Fruit fly (Drosophila melanogaster) whole organism, pupa: ENCODE results near the gene CG18586.

Experiments
- CG10348 ChIP-seq: fragments of 200-800 bp; sonication (Bioruptor generic); IDR thresholded peaks from 2 replicates; pipeline ENCODE4 v1.3.6; 2022; ENCODE audit warnings: missing biosample characterization, missing genetic modification characterization
- CG12605 ChIP-seq: fragments of 200-800 bp; sonication (Bioruptor generic); IDR thresholded peaks from 2 replicates; pipeline ENCODE4 v1.3.6; 2022; ENCODE audit warnings: missing biosample characterization, missing genetic modification characterization
- CG13204 ChIP-seq: fragments of 200-800 bp; sonication (Bioruptor generic); optimal IDR thresholded peaks from 2 replicates; lab custom pipeline; 2018; ENCODE audit warnings: missing biosample characterization, mild to moderate bottlenecking, missing genetic modification characterization, moderate library complexity
- CG14655 ChIP-seq: fragments of 200-800 bp; sonication (Bioruptor generic); optimal IDR thresholded peaks from 3 replicates; lab custom pipeline; 2017; ENCODE audit warnings: mild to moderate bottlenecking, missing biosample characterization, missing genetic modification reagents, missing genetic modification characterization
- CG15710 ChIP-seq: fragments of 200-800 bp; sonication (Bioruptor generic); optimal IDR thresholded peaks from 2 replicates; lab custom pipeline; 2018; ENCODE audit warnings: missing biosample characterization, mild to moderate bottlenecking, missing genetic modification characterization, moderate library complexity
- CG17806 ChIP-seq: fragments of 200-800 bp; sonication (Bioruptor generic); optimal IDR thresholded peaks from 2 replicates; lab custom pipeline; 2018; ENCODE audit warnings: missing biosample characterization, mild to moderate bottlenecking, missing genetic modification characterization, moderate library complexity
- CG32121 ChIP-seq: fragments of 200-800 bp; sonication (Bioruptor generic); IDR thresholded peaks from 2 replicates; pipeline ENCODE4 v1.3.6; 2022; ENCODE audit warnings: missing biosample characterization, missing genetic modification characterization
- CG34367 ChIP-seq: fragments of 200-800 bp; sonication (Bioruptor generic); optimal IDR thresholded peaks from 2 replicates; lab custom pipeline; 2018; ENCODE audit warnings: missing biosample characterization, mild to moderate bottlenecking, missing genetic modification characterization
- CG4496 ChIP-seq: fragments of 200-800 bp; sonication (Bioruptor generic); IDR thresholded peaks from 3 replicates; pipeline ENCODE4 v1.3.6; 2022; ENCODE audit warnings: missing biosample characterization, missing genetic modification characterization
- CG8159 ChIP-seq: fragments of 200-800 bp; sonication (Bioruptor generic); optimal IDR thresholded peaks from 3 replicates; lab custom pipeline; 2018; ENCODE audit warnings: missing biosample characterization, mild to moderate bottlenecking, missing genetic modification characterization, moderate library complexity
- CG8301 ChIP-seq: fragments of 200-800 bp; sonication (Bioruptor generic); optimal IDR thresholded peaks from 2 replicates; lab custom pipeline; 2018; ENCODE audit warnings: missing biosample characterization, mild to moderate bottlenecking, missing genetic modification characterization
- CG9948 ChIP-seq: fragments of 200-800 bp; sonication (Bioruptor generic); optimal IDR thresholded peaks from 2 replicates; lab custom pipeline; 2018; ENCODE audit warnings: missing biosample characterization, mild to moderate bottlenecking, missing genetic modification characterization, moderate library complexity
- D1 ChIP-seq: fragments of 200-800 bp; sonication (Bioruptor generic); optimal IDR thresholded peaks from 2 replicates; lab custom pipeline; 2018; ENCODE audit warnings: missing biosample characterization, mild to moderate bottlenecking, missing genetic modification characterization, moderate library complexity
- EcR ChIP-seq: fragments of 200-800 bp; sonication (Bioruptor generic); optimal IDR thresholded peaks from 3 replicates; lab custom pipeline; 2019; ENCODE audit warnings: missing biosample characterization, missing genetic modification characterization, mild to moderate bottlenecking, moderate library complexity, missing genetic modification reagents
- Ets98B ChIP-seq: fragments of 200-800 bp; sonication (Bioruptor generic); IDR thresholded peaks from 2 replicates; pipeline ENCODE4 v1.3.6; 2022; ENCODE audit warnings: missing biosample characterization, missing genetic modification characterization
- Pif1A ChIP-seq: fragments of 200-800 bp; sonication (Bioruptor generic); optimal IDR thresholded peaks from 3 replicates; lab custom pipeline; 2016; ENCODE audit warnings: missing biosample characterization, missing genetic modification characterization
- Pif1B ChIP-seq: fragments of 200-800 bp; sonication (Bioruptor generic); optimal IDR thresholded peaks from 3 replicates; lab custom pipeline; 2016; ENCODE audit warnings: missing biosample characterization, missing genetic modification characterization
- Snoo ChIP-seq: fragments of 200-800 bp; sonication (Bioruptor generic); optimal IDR thresholded peaks from 3 replicates; lab custom pipeline; 2017; ENCODE audit warnings: missing biosample characterization, mild to moderate bottlenecking, missing genetic modification characterization, inconsistent platforms
- fd96Ca ChIP-seq: fragments of 200-800 bp; sonication (Bioruptor generic); IDR thresholded peaks from 3 replicates; pipeline ENCODE4 v1.3.6; 2022; ENCODE audit warnings: missing biosample characterization, missing genetic modification characterization
- gl ChIP-seq: fragments of 200-800 bp; sonication (Bioruptor generic); optimal IDR thresholded peaks from 2 replicates; lab custom pipeline; 2018; ENCODE audit warnings: missing biosample characterization, mild to moderate bottlenecking, missing genetic modification characterization
- rn ChIP-seq: fragments of 200-800 bp; sonication (Bioruptor generic); IDR thresholded peaks from 2 replicates; pipeline ENCODE4 v1.3.6; 2022; ENCODE audit warnings: missing biosample characterization, missing genetic modification characterization

The CG18586 gene

DNA sequence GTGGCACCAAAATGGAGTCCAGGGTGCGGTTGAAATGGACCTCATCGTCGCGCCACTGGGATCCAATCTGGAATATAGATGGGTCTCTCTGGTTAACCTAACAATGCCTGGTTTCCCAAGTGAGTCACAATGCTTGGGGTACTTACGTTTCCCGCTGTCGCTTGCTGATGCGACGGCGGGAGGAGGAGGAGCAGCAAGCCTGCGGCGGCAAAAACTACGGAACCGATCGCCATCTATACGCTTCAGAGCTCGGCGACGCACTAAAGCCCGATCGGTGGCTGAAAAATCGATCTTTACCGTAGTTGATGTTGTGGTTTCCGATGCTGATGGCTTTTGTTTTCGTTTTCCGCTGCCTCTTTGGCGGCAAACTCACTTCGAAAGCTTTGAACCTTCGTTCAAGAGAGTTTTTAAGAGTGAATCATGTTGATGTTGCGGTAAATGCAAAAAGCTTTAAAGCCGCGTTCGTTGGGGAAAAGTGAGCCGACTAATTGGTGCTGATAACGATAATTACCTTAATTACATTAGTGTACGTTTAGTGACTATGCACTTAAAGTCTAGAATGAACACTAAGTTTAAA lies 29.2 kb downstream of the CG18586 start, which contains the start of gene QC:
TSS of gene QC (minus strand) at position 268 of the 577 bp plus-strand sequence.
- TF ChIP-seq EcR (GFP tag; lab: Kevin White, UChicago): no peak
- no peak for TF ChIP-seq fd96Ca (GFP tag; lab: Robert Waterston, UW)
- TF ChIP-seq CG4496 (GFP tag; lab: Robert Waterston, UW): 0 out of 3 replicates have a peak, but pooled peaks have one; percentile 47
- no peak for TF ChIP-seq CG8301 (tag; lab: Kevin White, UChicago)

DNA sequence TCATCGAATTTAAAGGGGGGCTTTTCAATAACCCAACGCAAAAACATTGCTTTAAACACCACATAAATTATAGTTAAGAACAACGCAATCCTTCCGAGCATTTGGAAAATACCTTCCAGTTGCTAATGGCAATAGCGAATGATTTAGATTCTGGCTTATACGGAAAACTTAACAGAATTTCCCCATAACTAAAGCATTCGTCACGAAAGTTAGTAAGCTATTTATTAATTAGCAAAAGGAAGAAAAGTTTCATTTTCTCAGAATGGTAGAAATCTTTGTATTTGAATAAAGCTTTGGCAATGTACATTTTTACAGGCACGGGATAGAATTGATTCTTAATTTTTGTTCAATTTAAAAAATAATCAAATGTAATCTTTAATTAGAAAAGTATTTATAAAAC lies 30.8 kb downstream of the CG18586 start, which contains the start of gene CG32413:
TSS of gene CG32413 (minus strand) at position 101 of the 400 bp plus-strand sequence.
- TF ChIP-seq fd96Ca (GFP tag; lab: Robert Waterston, UW) (no peak), CG34367 (tag; lab: Kevin White, UChicago) (no peak), CG15710 (tag; lab: Kevin White, UChicago) (no peak), CG12605 (no peak), CG10348 (no peak), CG8159 (tag; lab: Kevin White, UChicago) (no peak), Pif1B (no peak), D1 (no peak), CG8301 (tag; lab: Kevin White, UChicago) (no peak), CG14655 (GFP tag; lab: Kevin White, UChicago) (no peak), CG4496 (GFP tag; lab: Robert Waterston, UW) (no peak), Ets98B (GFP tag; lab: Robert Waterston, UW) (no peak), EcR (GFP tag; lab: Kevin White, UChicago) (no peak), Snoo (tag; lab: Kevin White, UChicago) (no peak), gl (tag; lab: Kevin White, UChicago) (no peak), CG13204 (GFP tag; lab: Kevin White, UChicago) (no peak), rn (GFP tag; lab: Robert Waterston, UW) (no peak), CG17806 (no peak)
- TF ChIP-seq, all 21 proteins: peak for 0

DNA sequence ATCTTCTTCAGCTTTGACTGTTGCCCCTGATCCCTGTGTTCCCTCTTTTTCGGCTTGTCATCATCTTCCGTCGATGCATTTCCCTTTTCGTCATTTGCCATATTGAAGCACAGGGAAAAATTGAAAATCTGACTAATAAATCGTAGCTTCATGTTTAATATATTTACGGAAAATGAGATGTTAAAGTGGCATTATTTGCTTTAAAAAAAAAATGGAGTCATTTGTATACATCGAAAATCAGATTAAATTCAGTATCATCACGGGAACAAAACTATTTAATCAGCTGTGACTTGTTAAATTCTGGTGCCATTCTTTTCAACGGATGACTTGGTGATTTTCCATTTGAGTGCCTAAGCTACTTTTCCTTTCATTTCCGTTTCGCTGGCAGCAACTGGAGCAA lies 33.5 kb downstream of the CG18586 start, which contains the start of gene CG10486:
TSS of gene CG10486 (minus strand) at position 101 of the 400 bp plus-strand sequence.
- no peak for TF ChIP-seq CG10348
- TF ChIP-seq EcR (GFP tag; lab: Kevin White, UChicago): no peak
- TF ChIP-seq fd96Ca (GFP tag; lab: Robert Waterston, UW): no peak
- TF ChIP-seq CG9948: no peak
- no peak for TF ChIP-seq Ets98B (GFP tag; lab: Robert Waterston, UW)
- no peak for TF ChIP-seq Pif1A (GFP tag; lab: Kevin White, UChicago)
- TF ChIP-seq Snoo (tag; lab: Kevin White, UChicago): no peak
- TF ChIP-seq CG4496 (GFP tag; lab: Robert Waterston, UW): no peak
- no peak for TF ChIP-seq CG8301 (tag; lab: Kevin White, UChicago)
- TF ChIP-seq CG13204 (GFP tag; lab: Kevin White, UChicago): no peak
- TF ChIP-seq CG17806: no peak
- no peak for TF ChIP-seq CG32121 (GFP tag; lab: Robert Waterston, UW)
- no peak for TF ChIP-seq CG12605
- TF ChIP-seq D1: no peak
- no peak for TF ChIP-seq gl (tag; lab: Kevin White, UChicago)
- TF ChIP-seq CG34367 (tag; lab: Kevin White, UChicago): no peak

DNA sequence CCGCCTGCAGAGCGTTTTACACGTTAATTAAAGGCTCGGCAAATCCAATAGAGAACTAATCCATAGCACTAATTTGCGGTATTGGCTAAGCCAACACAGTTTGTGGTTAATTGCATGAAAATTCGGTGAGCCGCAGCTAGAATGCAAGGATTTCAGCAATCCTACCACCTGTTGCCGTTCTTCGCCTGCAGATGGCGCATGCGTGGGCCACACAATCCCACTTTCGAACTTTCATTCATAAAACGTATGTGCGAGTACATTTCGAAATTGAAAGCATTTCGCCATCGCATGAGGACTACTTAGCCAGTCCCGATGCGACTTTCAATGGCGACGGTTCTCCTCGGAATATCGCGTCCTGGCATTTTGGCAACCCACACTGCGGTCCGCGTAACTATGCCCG lies 34.0 kb downstream of the CG18586 start, which contains the start of gene CG13288:
TSS of gene CG13288 (plus strand) at position 305 of the 400 bp plus-strand sequence.
- no peak for TF ChIP-seq D1
- peak; percentile 85 for TF ChIP-seq CG12605

dm6 chr3L:5920778-5921177 lies 47.7 kb downstream of the CG18586 start:
- TF ChIP-seq CG8159 (tag; lab: Kevin White, UChicago): no peak
- TF ChIP-seq CG12605: no peak
- TF ChIP-seq rn (GFP tag; lab: Robert Waterston, UW): no peak
- TF ChIP-seq gl (tag; lab: Kevin White, UChicago): no peak
- TF ChIP-seq CG17806: no peak
- no peak for TF ChIP-seq CG32121 (GFP tag; lab: Robert Waterston, UW)
- no peak for TF ChIP-seq fd96Ca (GFP tag; lab: Robert Waterston, UW)
- TF ChIP-seq CG9948: no peak
- no peak for TF ChIP-seq Pif1A (GFP tag; lab: Kevin White, UChicago)
- no peak for TF ChIP-seq CG34367 (tag; lab: Kevin White, UChicago)
- TF ChIP-seq Pif1B: no peak
- no peak for TF ChIP-seq CG4496 (GFP tag; lab: Robert Waterston, UW)
- TF ChIP-seq CG8301 (tag; lab: Kevin White, UChicago): no peak
- no peak for TF ChIP-seq Snoo (tag; lab: Kevin White, UChicago)
- TF ChIP-seq CG13204 (GFP tag; lab: Kevin White, UChicago): no peak
- no peak for TF ChIP-seq D1
- TF ChIP-seq CG10348: no peak
- no peak for TF ChIP-seq CG14655 (GFP tag; lab: Kevin White, UChicago)

DNA sequence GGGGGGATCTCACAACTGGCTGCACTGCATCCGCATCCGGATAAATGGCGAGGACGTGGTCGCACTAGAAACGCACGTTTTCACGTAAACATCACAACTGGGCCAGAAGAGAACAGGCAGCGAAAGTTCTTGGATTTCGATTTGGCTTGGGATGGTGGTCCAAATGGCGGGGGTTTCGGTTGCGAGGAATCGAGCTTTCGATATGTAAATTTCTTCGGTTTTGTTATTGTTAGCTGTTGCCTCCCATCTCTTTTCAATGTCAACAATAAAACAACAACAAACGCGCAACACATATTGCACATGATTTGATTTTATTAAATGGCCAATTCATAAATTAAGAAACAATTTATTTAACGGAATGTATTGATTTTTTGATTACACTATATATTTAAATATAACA lies 48.1 kb downstream of the CG18586 start, which contains the start of gene PXo:
TSS of gene PXo (minus strand) at position 101 of the 400 bp plus-strand sequence.
- no peak for TF ChIP-seq CG8301 (tag; lab: Kevin White, UChicago)
